Worm (Caenorhabditis elegans): ENCODE data around the gene R160.12.
"Not testable (repeated sequence)": the region's sequence is repeated elsewhere in the genome, so short reads cannot be mapped to it uniquely, and the experiment has no call there.

R160.12 gene

DNA sequence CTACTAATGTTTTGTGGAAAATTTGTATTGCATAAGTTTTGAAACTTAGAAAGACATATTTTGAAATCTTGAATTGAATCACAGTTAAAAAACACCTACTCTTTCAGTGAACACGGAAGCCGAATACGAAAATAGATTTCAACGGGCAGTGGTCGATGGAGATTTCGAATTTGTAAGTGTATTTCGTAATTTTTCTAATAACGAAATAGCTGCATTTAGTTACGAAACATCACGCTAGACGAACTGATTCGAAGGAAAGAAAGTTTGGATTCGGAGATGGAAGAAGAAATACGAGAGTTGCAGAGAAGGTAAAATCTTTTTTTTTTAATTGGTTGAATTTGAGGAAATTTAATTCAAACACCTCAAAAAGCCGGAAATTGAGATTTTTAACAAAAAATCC, 34.9 kb downstream of the R160.12 start:
- TF ChIP-seq elt-3 (tag; optimal IDR thresholded peaks at IDR 0.05) = no peak
- no peak for TF ChIP-seq nhr-28 (tag; optimal IDR thresholded peaks at IDR 0.05)
- no peak for TF ChIP-seq pha-4 (tag; optimal IDR thresholded peaks at IDR 0.05)
- TF ChIP-seq mdl-1 (tag; optimal IDR thresholded peaks at IDR 0.05) = no peak
- no peak for TF ChIP-seq nhr-77 (tag; optimal IDR thresholded peaks at IDR 0.05)
- TF ChIP-seq elt-2 (tag; optimal IDR thresholded peaks at IDR 0.05) = no peak
- TF ChIP-seq fos-1 (tag; optimal IDR thresholded peaks at IDR 0.05) = no peak
- TF ChIP-seq nhr-67 (tag; optimal IDR thresholded peaks at IDR 0.05) = no peak
- no peak for TF ChIP-seq ceh-28 (tag; optimal IDR thresholded peaks at IDR 0.05)
- TF ChIP-seq aly-2 (tag; optimal IDR thresholded peaks at IDR 0.05) = no peak
- TF ChIP-seq fkh-2 (tag; optimal IDR thresholded peaks at IDR 0.05) = no peak
- TF ChIP-seq egl-27 (tag; optimal IDR thresholded peaks at IDR 0.05) = no peak
- no peak for TF ChIP-seq nhr-12 (tag; optimal IDR thresholded peaks at IDR 0.05)

DNA sequence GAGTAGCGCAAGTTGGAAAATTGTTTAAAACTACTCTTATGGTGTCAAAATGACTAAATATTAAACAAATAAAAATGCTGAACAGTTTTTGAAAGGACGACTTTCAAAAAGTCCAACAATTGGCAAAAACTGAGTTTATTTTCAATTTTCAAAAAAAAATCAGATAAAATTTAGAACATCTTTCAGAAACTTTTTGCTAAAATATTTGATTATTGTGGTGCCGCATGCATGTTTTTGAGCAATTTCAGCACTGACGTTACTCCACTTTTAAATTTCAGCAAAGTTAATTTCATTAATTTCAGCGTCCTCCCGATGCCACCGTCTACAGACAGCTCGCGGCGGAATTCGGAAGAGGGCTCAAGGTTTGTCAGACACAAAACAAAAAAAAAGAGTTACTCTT, 38.3 kb downstream of the R160.12 start, which contains the start of gene cst-1:
TSS of gene cst-1 (plus strand) at position 301 of the 400 bp plus-strand sequence.
- TF ChIP-seq hmg-11 (tag; optimal IDR thresholded peaks at IDR 0.05); fkh-10 (GFP tag; optimal IDR thresholded peaks at IDR 0.05); skn-1 (tag; optimal IDR thresholded peaks at IDR 0.05): not testable (repeated sequence)

DNA sequence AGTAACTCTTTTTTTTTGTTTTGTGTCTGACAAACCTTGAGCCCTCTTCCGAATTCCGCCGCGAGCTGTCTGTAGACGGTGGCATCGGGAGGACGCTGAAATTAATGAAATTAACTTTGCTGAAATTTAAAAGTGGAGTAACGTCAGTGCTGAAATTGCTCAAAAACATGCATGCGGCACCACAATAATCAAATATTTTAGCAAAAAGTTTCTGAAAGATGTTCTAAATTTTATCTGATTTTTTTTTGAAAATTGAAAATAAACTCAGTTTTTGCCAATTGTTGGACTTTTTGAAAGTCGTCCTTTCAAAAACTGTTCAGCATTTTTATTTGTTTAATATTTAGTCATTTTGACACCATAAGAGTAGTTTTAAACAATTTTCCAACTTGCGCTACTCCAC, 41.6 kb downstream of the R160.12 start, which contains the start of gene cst-2:
TSS of gene cst-2 (minus strand) at position 101 of the 400 bp plus-strand sequence.
- not testable (repeated sequence) for TF ChIP-seq elt-1, ztf-11, tbx-2 (tag; optimal IDR thresholded peaks at IDR 0.05)

DNA sequence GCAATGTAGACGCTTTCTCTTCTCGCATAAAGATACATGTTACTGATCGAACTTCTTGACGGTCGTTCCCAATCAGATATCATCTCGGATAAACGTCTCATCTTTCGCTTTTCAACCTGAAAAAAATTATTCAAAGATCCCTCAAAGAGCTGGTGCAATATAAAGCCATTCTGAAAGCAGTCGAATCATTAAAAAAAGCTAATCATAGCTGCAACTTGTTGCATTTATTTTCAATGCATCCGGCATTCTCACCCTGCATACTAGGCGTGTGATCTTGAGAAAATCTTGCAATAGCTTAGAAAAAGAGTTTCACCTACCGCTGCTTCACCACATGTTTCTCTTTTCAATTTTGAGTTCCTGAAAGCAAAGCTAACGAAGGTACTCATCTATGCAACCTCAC, 45.3 kb downstream of the R160.12 start, which contains the start of gene C24A8.6:
TSS of gene C24A8.6 (minus strand) at position 101 of the 400 bp plus-strand sequence.
- TF ChIP-seq ama-1 (optimal IDR thresholded peaks at IDR 0.05); aly-2 (tag; optimal IDR thresholded peaks at IDR 0.05); zag-1 (tag; optimal IDR thresholded peaks at IDR 0.05): not testable (repeated sequence)

DNA sequence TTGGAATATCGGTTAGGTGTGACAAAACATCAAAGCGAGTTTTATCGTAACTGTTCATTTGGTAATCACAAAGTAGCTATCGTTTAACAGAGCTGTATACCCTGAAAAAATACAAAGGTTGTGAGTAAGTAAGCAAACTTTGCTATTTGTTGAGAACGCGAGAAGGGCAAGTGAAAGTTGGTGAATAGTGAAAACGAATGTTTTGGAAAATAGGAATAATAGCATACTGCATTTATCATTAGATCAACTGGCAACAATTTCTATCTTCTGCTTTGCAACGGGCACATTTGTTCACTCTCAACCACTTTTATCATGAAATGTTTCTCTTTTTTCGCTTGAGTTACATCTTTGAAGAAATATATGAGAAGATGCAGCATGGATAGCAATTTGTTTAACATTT, 48.8 kb downstream of the R160.12 start, which contains the start of gene C24A8.5:
TSS of gene C24A8.5 (minus strand) at position 101 of the 400 bp plus-strand sequence.
- no peak for TF ChIP-seq ZK546.5 (tag; optimal IDR thresholded peaks at IDR 0.05)
- no peak for TF ChIP-seq fos-1 (tag; optimal IDR thresholded peaks at IDR 0.05)
- no peak for TF ChIP-seq nhr-237 (tag; optimal IDR thresholded peaks at IDR 0.05)
- no peak for TF ChIP-seq ztf-4 (tag; optimal IDR thresholded peaks at IDR 0.05)
- no peak for TF ChIP-seq ama-1 (optimal IDR thresholded peaks at IDR 0.05)
- TF ChIP-seq ceh-28 (tag; optimal IDR thresholded peaks at IDR 0.05) = no peak
- no peak for TF ChIP-seq eor-1 (tag; optimal IDR thresholded peaks at IDR 0.05)
- no peak for TF ChIP-seq elt-1 (tag; optimal IDR thresholded peaks at IDR 0.05)
- TF ChIP-seq mml-1 (tag; optimal IDR thresholded peaks at IDR 0.05) = no peak
- no peak for TF ChIP-seq tbx-2 (tag; optimal IDR thresholded peaks at IDR 0.05)
- no peak for TF ChIP-seq ceh-9 (tag; optimal IDR thresholded peaks at IDR 0.05)
- no peak for TF ChIP-seq mdl-1 (tag; optimal IDR thresholded peaks at IDR 0.05)
- TF ChIP-seq fkh-10 (GFP tag; optimal IDR thresholded peaks at IDR 0.05) = no peak
- TF ChIP-seq zag-1 (tag; optimal IDR thresholded peaks at IDR 0.05) = no peak
- no peak for TF ChIP-seq jun-1 (tag; optimal IDR thresholded peaks at IDR 0.05)
- TF ChIP-seq nhr-28 (tag; optimal IDR thresholded peaks at IDR 0.05) = no peak
- no peak for TF ChIP-seq lsy-12 (tag; optimal IDR thresholded peaks at IDR 0.05)
- TF ChIP-seq ceh-16 (tag; optimal IDR thresholded peaks at IDR 0.05) = no peak

Data from whole organism, L3 larva.